Fruit fly (Drosophila melanogaster) whole organism, embryonic: ENCODE results near the gene PIP82.
A peak's percentile ranks its signal among the peaks of the same experiment; 100 is the strongest.

Experiments used
- B-H2 ChIP-seq: fragments of 200-800 bp; sonication (Bioruptor generic); optimal IDR thresholded peaks from 2 replicates; lab custom pipeline; 2018; ENCODE audit warnings: missing biosample characterization, mild to moderate bottlenecking, missing genetic modification characterization
- Bgb ChIP-seq: fragments of 200-800 bp; sonication (Bioruptor generic); IDR thresholded peaks from 2 replicates; pipeline ENCODE4 v1.3.6; 2022; ENCODE audit warnings: missing biosample characterization, missing genetic modification characterization; ENCODE audit not compliant: partially characterized antibody
- Bteb2 ChIP-seq: fragments of 200-800 bp; sonication (Bioruptor generic); optimal IDR thresholded peaks from 2 replicates; lab custom pipeline; 2016; ENCODE audit warnings: missing biosample characterization, missing genetic modification characterization
- CG10274 ChIP-seq: fragments of 200-800 bp; sonication (Bioruptor generic); optimal IDR thresholded peaks from 3 replicates; lab custom pipeline; 2017; ENCODE audit warnings: missing biosample characterization, mild to moderate bottlenecking, missing genetic modification characterization
- CG10431 ChIP-seq: fragments of 200-800 bp; sonication (Bioruptor generic); optimal IDR thresholded peaks from 3 replicates; lab custom pipeline; 2018; ENCODE audit warnings: missing biosample characterization, mild to moderate bottlenecking, missing genetic modification characterization
- CG10565 ChIP-seq: fragments of 200-800 bp; sonication (Bioruptor generic); optimal IDR thresholded peaks from 3 replicates; lab custom pipeline; 2016; ENCODE audit warnings: missing biosample characterization, mild to moderate bottlenecking, missing genetic modification characterization
- CG11456 ChIP-seq: fragments of 200-800 bp; sonication (Bioruptor generic); IDR thresholded peaks from 3 replicates; pipeline ENCODE4 v1.3.6; 2022; ENCODE audit warnings: missing biosample characterization, missing genetic modification characterization
- CG12104 ChIP-seq: fragments of 200-800 bp; sonication (Bioruptor generic); optimal IDR thresholded peaks from 3 replicates; lab custom pipeline; 2016; ENCODE audit warnings: missing biosample characterization, missing genetic modification characterization
- CG12155 ChIP-seq: fragments of 200-800 bp; sonication (Bioruptor generic); optimal IDR thresholded peaks from 3 replicates; lab custom pipeline; 2016; ENCODE audit warnings: missing biosample characterization, missing genetic modification characterization
- CG1233 ChIP-seq: fragments of 200-800 bp; sonication (Bioruptor generic); optimal IDR thresholded peaks from 4 replicates; lab custom pipeline; 2018; ENCODE audit warnings: missing biosample characterization, mild to moderate bottlenecking, missing genetic modification characterization
- CG12659 ChIP-seq: fragments of 200-800 bp; sonication (Bioruptor generic); optimal IDR thresholded peaks from 3 replicates; lab custom pipeline; 2017; ENCODE audit warnings: mild to moderate bottlenecking, missing biosample characterization, missing genetic modification reagents, missing genetic modification characterization
- CG12769 ChIP-seq: fragments of 200-800 bp; sonication (Bioruptor generic); optimal IDR thresholded peaks from 2 replicates; lab custom pipeline; 2019; ENCODE audit warnings: missing biosample characterization, mild to moderate bottlenecking, missing genetic modification characterization, moderate library complexity
- CG16815 ChIP-seq: fragments of 200-800 bp; sonication (Bioruptor generic); optimal IDR thresholded peaks from 3 replicates; lab custom pipeline; 2017; ENCODE audit warnings: missing biosample characterization, mild to moderate bottlenecking, missing genetic modification characterization
- CG17361 ChIP-seq: fragments of 200-800 bp; sonication (Bioruptor generic); IDR thresholded peaks from 3 replicates; pipeline ENCODE4 v1.3.6; 2022; ENCODE audit warnings: missing biosample characterization, missing genetic modification characterization
- CG32767 ChIP-seq: fragments of 200-800 bp; sonication (Bioruptor generic); IDR thresholded peaks from 2 replicates; pipeline ENCODE4 v1.3.6; 2022; ENCODE audit warnings: missing biosample characterization, missing genetic modification characterization
- CG3281 ChIP-seq: fragments of 200-800 bp; sonication (Bioruptor generic); optimal IDR thresholded peaks from 3 replicates; lab custom pipeline; 2017; ENCODE audit warnings: missing biosample characterization, mild to moderate bottlenecking, missing genetic modification characterization
- CG34224 ChIP-seq: fragments of 200-800 bp; sonication (Bioruptor generic); IDR thresholded peaks from 3 replicates; pipeline ENCODE4 v1.3.6; 2022; ENCODE audit warnings: missing biosample characterization, missing genetic modification characterization; ENCODE audit not compliant: partially characterized antibody
- CG4854 ChIP-seq: fragments of 200-800 bp; sonication (Bioruptor generic); optimal IDR thresholded peaks from 2 replicates; lab custom pipeline; 2016; ENCODE audit warnings: missing biosample characterization, missing genetic modification characterization, inconsistent platforms
- CG6683 ChIP-seq: fragments of 200-800 bp; sonication (Bioruptor generic); optimal IDR thresholded peaks from 2 replicates; lab custom pipeline; 2017; ENCODE audit warnings: missing biosample characterization, mild to moderate bottlenecking, missing genetic modification characterization, missing genetic modification reagents
- CG6813 ChIP-seq: fragments of 200-800 bp; sonication (Bioruptor generic); optimal IDR thresholded peaks from 2 replicates; lab custom pipeline; 2017; ENCODE audit warnings: missing biosample characterization, missing genetic modification characterization, mild to moderate bottlenecking, moderate library complexity, missing genetic modification reagents
- CG9437 ChIP-seq: fragments of 200-800 bp; sonication (Bioruptor generic); optimal IDR thresholded peaks from 2 replicates; lab custom pipeline; 2018; ENCODE audit warnings: missing biosample characterization, mild to moderate bottlenecking, missing genetic modification characterization
- Camta ChIP-seq: fragments of 200-800 bp; sonication (Bioruptor generic); optimal IDR thresholded peaks from 2 replicates; lab custom pipeline; 2016; ENCODE audit warnings: missing biosample characterization, missing genetic modification characterization
- CoRest ChIP-seq: fragments of 200-800 bp; sonication (Bioruptor generic); optimal IDR thresholded peaks from 3 replicates; lab custom pipeline; 2018; ENCODE audit warnings: missing biosample characterization, mild to moderate bottlenecking, missing genetic modification characterization, moderate library complexity
- Dip3 ChIP-seq: fragments of 200-800 bp; sonication (Bioruptor generic); optimal IDR thresholded peaks from 3 replicates; lab custom pipeline; 2016; ENCODE audit warnings: missing biosample characterization, missing genetic modification characterization
- Dp ChIP-seq: fragments of 200-800 bp; sonication (Bioruptor generic); optimal IDR thresholded peaks from 2 replicates; lab custom pipeline; 2018; ENCODE audit warnings: missing biosample characterization, mild to moderate bottlenecking, missing genetic modification characterization, moderate library complexity
- E2f2 ChIP-seq: fragments of 200-800 bp; sonication (Bioruptor generic); IDR thresholded peaks from 2 replicates; pipeline ENCODE4 v1.3.6; 2022; ENCODE audit warnings: missing biosample characterization, missing genetic modification characterization
- H15 ChIP-seq: fragments of 200-800 bp; sonication (Bioruptor generic); IDR thresholded peaks from 3 replicates; pipeline ENCODE4 v1.3.6; 2022; ENCODE audit warnings: missing biosample characterization, missing genetic modification characterization
- Nf-YB ChIP-seq: fragments of 200-800 bp; sonication (Bioruptor generic); optimal IDR thresholded peaks from 3 replicates; lab custom pipeline; 2019; ENCODE audit warnings: missing biosample characterization, mild to moderate bottlenecking, missing genetic modification characterization, moderate library complexity
- NfI ChIP-seq: fragments of 200-800 bp; sonication (Bioruptor generic); optimal IDR thresholded peaks from 3 replicates; lab custom pipeline; 2018; ENCODE audit warnings: missing biosample characterization, mild to moderate bottlenecking, missing genetic modification characterization, moderate library complexity
- Oli ChIP-seq: fragments of 200-800 bp; sonication (Bioruptor generic); optimal IDR thresholded peaks from 2 replicates; lab custom pipeline; 2018; ENCODE audit warnings: missing biosample characterization, mild to moderate bottlenecking, missing genetic modification characterization, moderate library complexity
- Scr ChIP-seq: fragments of 200-800 bp; sonication (Bioruptor generic); IDR thresholded peaks from 2 replicates; pipeline ENCODE4 v1.3.6; 2022; ENCODE audit warnings: missing biosample characterization, missing genetic modification characterization; ENCODE audit not compliant: partially characterized antibody
- al ChIP-seq: fragments of 200-800 bp; sonication (Bioruptor generic); IDR thresholded peaks from 2 replicates; pipeline ENCODE4 v1.3.6; 2022; ENCODE audit warnings: missing biosample characterization, missing genetic modification characterization
- az2 ChIP-seq: fragments of 200-800 bp; sonication (Bioruptor generic); optimal IDR thresholded peaks from 3 replicates; lab custom pipeline; 2016; ENCODE audit warnings: missing biosample characterization, missing genetic modification characterization
- bsh ChIP-seq, 2 experiments: fragments of 200-800 bp; sonication (Bioruptor generic); optimal IDR thresholded peaks; 2 replicates each; lab custom pipeline; 2017 to 2018; ENCODE audit warnings: mild to moderate bottlenecking in 2 of 2, missing biosample characterization in 2 of 2, missing genetic modification characterization in 2 of 2, moderate library complexity in 1 of 2
- chinmo ChIP-seq: fragments of 200-800 bp; sonication (Bioruptor generic); IDR thresholded peaks from 4 replicates; pipeline ENCODE4 v1.3.6; 2022; ENCODE audit warnings: missing biosample characterization, missing genetic modification characterization; ENCODE audit not compliant: partially characterized antibody
- chm ChIP-seq: fragments of 200-800 bp; sonication (Bioruptor generic); IDR thresholded peaks from 2 replicates; pipeline ENCODE4 v1.3.6; 2022; ENCODE audit warnings: missing biosample characterization, missing genetic modification characterization
- crol ChIP-seq: fragments of 200-800 bp; sonication (Bioruptor generic); IDR thresholded peaks from 2 replicates; pipeline ENCODE4 v1.3.6; 2022; ENCODE audit warnings: missing biosample characterization, missing genetic modification characterization
- dmrt11E ChIP-seq: fragments of 200-800 bp; sonication (Bioruptor generic); optimal IDR thresholded peaks from 3 replicates; lab custom pipeline; 2018; ENCODE audit warnings: missing biosample characterization, mild to moderate bottlenecking, missing genetic modification characterization, moderate library complexity
- eve ChIP-seq, 2 experiments: fragments of >200 bp; optimal IDR thresholded peaks; 2 replicates each; lab custom pipeline; 2017; ENCODE audit warnings: missing biosample characterization in 2 of 2, missing genetic modification characterization in 2 of 2
- ewg ChIP-seq: fragments of 200-800 bp; sonication (Bioruptor generic); optimal IDR thresholded peaks from 3 replicates; lab custom pipeline; 2017; ENCODE audit warnings: mild to moderate bottlenecking, missing biosample characterization, missing genetic modification reagents, missing genetic modification characterization
- gt ChIP-seq: fragments of 200-800 bp; sonication (Bioruptor generic); IDR thresholded peaks from 2 replicates; pipeline ENCODE4 v1.3.6; 2022; ENCODE audit warnings: missing biosample characterization, missing genetic modification characterization
- ind ChIP-seq: fragments of 200-800 bp; sonication (Bioruptor generic); optimal IDR thresholded peaks from 3 replicates; lab custom pipeline; 2016; ENCODE audit warnings: missing biosample characterization, missing genetic modification characterization
- mam ChIP-seq: fragments of 200-800 bp; sonication (Bioruptor generic); optimal IDR thresholded peaks from 3 replicates; lab custom pipeline; 2016; ENCODE audit warnings: missing biosample characterization, missing genetic modification characterization
- otp ChIP-seq: fragments of 200-800 bp; sonication (Bioruptor generic); IDR thresholded peaks from 3 replicates; pipeline ENCODE4, ENCODE4 v1.3.6; 2022; ENCODE audit warnings: missing biosample characterization, missing genetic modification characterization
- p53 ChIP-seq: fragments of 200-800 bp; sonication (Bioruptor generic); optimal IDR thresholded peaks from 2 replicates; lab custom pipeline; 2016; ENCODE audit warnings: missing biosample characterization, missing genetic modification characterization
- pan ChIP-seq, 4 experiments: fragments of >200 bp in 3 of 4; fragments of 200-800 bp in 1 of 4; sonication (Bioruptor generic) in 1 of 4; optimal IDR thresholded peaks in 3 of 4; IDR thresholded peaks in 1 of 4; 2 replicates each; pipeline versions ENCODE4 v1.3.6 to Lab custom; 2017 to 2022; ENCODE audit warnings: missing biosample characterization in 2 of 4, missing genetic modification characterization in 2 of 4, mixed read lengths in 1 of 4
- ranshi ChIP-seq: fragments of 200-800 bp; sonication (Bioruptor generic); IDR thresholded peaks from 2 replicates; pipeline ENCODE4 v1.3.6; 2022; ENCODE audit warnings: missing biosample characterization, missing genetic modification characterization
- repo ChIP-seq: fragments of 200-800 bp; sonication (Bioruptor generic); optimal IDR thresholded peaks from 2 replicates; lab custom pipeline; 2016; ENCODE audit warnings: missing biosample characterization, missing genetic modification characterization
- tap ChIP-seq: fragments of 200-800 bp; optimal IDR thresholded peaks from 3 replicates; lab custom pipeline; 2019; ENCODE audit warnings: missing biosample characterization, mild to moderate bottlenecking, missing genetic modification characterization, moderate library complexity
- zf30C ChIP-seq: fragments of 200-800 bp; sonication (Bioruptor generic); optimal IDR thresholded peaks from 3 replicates; lab custom pipeline; 2018; ENCODE audit warnings: missing biosample characterization, mild to moderate bottlenecking, missing genetic modification characterization

Gene PIP82

DNA sequence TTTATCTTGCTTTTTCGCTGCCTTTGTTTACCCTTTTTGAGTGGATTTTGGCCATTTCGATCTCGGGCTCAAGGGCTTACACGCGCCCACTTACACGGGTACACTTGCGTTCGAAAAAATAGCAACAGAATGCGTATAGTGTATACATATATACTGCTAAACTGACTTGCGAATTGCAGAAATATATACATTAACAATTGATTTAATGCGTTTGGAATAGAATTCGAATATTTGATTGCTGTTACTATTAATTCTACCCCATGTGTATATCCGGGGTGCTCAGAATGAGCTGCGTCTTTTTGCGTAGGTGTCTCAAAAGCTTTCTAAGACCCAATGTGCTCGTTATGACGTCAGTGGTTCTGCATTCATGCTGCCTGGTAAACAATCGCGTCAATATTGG lies 36.0 kb downstream of the PIP82 start (continued):
- TF ChIP-seq dmrt11E (tag; lab: Kevin White, UChicago) (no peak), CG12155 (GFP tag; lab: Kevin White, UChicago) (no peak), Camta (GFP tag; lab: Kevin White, UChicago) (no peak), CG10565 (GFP tag; lab: Kevin White, UChicago) (no peak), H15 (GFP tag; lab: Robert Waterston, UW) (0 out of 3 replicates have a peak, but pooled peaks have one; percentile 50), p53 (no peak), gt (GFP tag; lab: Robert Waterston, UW) (no peak), ranshi (peak; percentile 16; the same call in 1 of the 2 replicates), CG1233 (GFP tag; lab: Kevin White, UChicago) (peak; percentile 2), Bgb (no peak), CG6813 (no peak), ind (GFP tag; lab: Kevin White, UChicago) (peak; percentile 43), CG12769 (tag; lab: Kevin White, UChicago) (peak; percentile 77), CG12104 (no peak), CG34224 (GFP tag; lab: Robert Waterston, UW) (no peak), ewg (no peak), otp (GFP tag; lab: Robert Waterston, UW) (peak; percentile 64; the same call in 1 of the 3 replicates), NfI (GFP tag; lab: Kevin White, UChicago) (peak; percentile 45), repo (GFP tag; lab: Kevin White, UChicago) (no peak), CG10274 (GFP tag; lab: Kevin White, UChicago) (no peak), CG16815 (no peak), zf30C (GFP tag; lab: Kevin White, UChicago) (no peak), Scr (GFP tag; lab: Robert Waterston, UW) (no peak), CG11456 (GFP tag; lab: Robert Waterston, UW) (peak; percentile 58; the same call in 1 of the 3 replicates), mam (GFP tag; lab: Kevin White, UChicago) (peak; percentile 39), CG6683 (GFP tag; lab: Kevin White, UChicago) (no peak), CG9437 (GFP tag; lab: Kevin White, UChicago) (no peak), Nf-YB (GFP tag; lab: Kevin White, UChicago) (no peak), E2f2 (GFP tag; lab: Robert Waterston, UW) (peak; percentile 13; the same call in 1 of the 2 replicates), Dip3 (no peak), B-H2 (GFP tag; lab: Kevin White, UChicago) (no peak), CG10431 (no peak), CG32767 (GFP tag; lab: Robert Waterston, UW) (peak; percentile 39; the same call in 1 of the 2 replicates), al (peak; percentile 29; the same call in 1 of the 2 replicates), CG3281 (GFP tag; lab: Kevin White, UChicago) (peak; percentile 56), chinmo (GFP tag; lab: Robert Waterston, UW) (no peak), Dp (GFP tag; lab: Kevin White, UChicago) (no peak), CG4854 (GFP tag; lab: Kevin White, UChicago) (no peak), crol (GFP tag; lab: Robert Waterston, UW) (no peak), CG12659 (GFP tag; lab: Kevin White, UChicago) (peak; percentile 3), az2 (no peak), Oli (peak; percentile 41), tap (tag; lab: Kevin White, UChicago) (no peak), eve (GFP tag; optimal IDR thresholded peaks at IDR 0.05; lab: Kevin White, UChicago) (no peak), CoRest (tag; lab: Kevin White, UChicago) (peak; percentile 8), bsh (GFP tag; optimal IDR thresholded peaks at IDR 0.05; lab: Kevin White, UChicago) (peak in 1 of 2 experiments; percentile 22), CG17361 (GFP tag; lab: Robert Waterston, UW) (no peak), pan (optimal IDR thresholded peaks at IDR 0.05; lab: Kevin White, UChicago) (no peak), pan (GFP tag; optimal IDR thresholded peaks at IDR 0.05 in 1 of 2, IDR thresholded peaks at IDR 0.05 in 1 of 2) (peak in 1 of 2 experiments; percentile 41), Bteb2 (GFP tag; lab: Kevin White, UChicago) (peak; percentile 46), chm (GFP tag; lab: Robert Waterston, UW) (no peak; the same call in 1 of the 2 replicates)
